Worm (Caenorhabditis elegans): ENCODE data around the gene C16E9.1.

The C16E9.1 gene

ce11 chrX:6902958-6903357 is 37.1 kb upstream of the C16E9.1 start (continued):
- TF ChIP-seq aha-1 (tag), result peak; percentile 61
- TF ChIP-seq ZK337.2 (GFP tag; IDR thresholded peaks at IDR 0.05), result peak; percentile 76
- TF ChIP-seq nhr-25 (tag; optimal IDR thresholded peaks at IDR 0.05; ENCODE audit: borderline replicate concordance, insufficient read depth), result no peak
- no peak for TF ChIP-seq unc-39 (tag; optimal IDR thresholded peaks at IDR 0.05)
- TF ChIP-seq php-3 (GFP tag; IDR thresholded peaks at IDR 0.05), result peak; percentile 75
- TF ChIP-seq lin-1 (GFP tag; IDR thresholded peaks at IDR 0.05), result peak; percentile 66; the same call in 1 of the 2 replicates
- no peak for TF ChIP-seq ztf-11 (tag; optimal IDR thresholded peaks at IDR 0.05)
- TF ChIP-seq tra-1 (GFP tag; IDR thresholded peaks at IDR 0.05), result peak; percentile 87
- TF ChIP-seq lin-38 (GFP tag; IDR thresholded peaks at IDR 0.05), result no peak; the same call in 1 of the 2 replicates
- TF ChIP-seq dmd-6 (GFP tag; IDR thresholded peaks at IDR 0.05), result peak; percentile 70
- TF ChIP-seq ctbp-1 (GFP tag; IDR thresholded peaks at IDR 0.05), result peak; percentile 89
- peak; percentile 19 for TF ChIP-seq Y5F2A.4 (GFP tag; optimal IDR thresholded peaks at IDR 0.05)
- no peak for TF ChIP-seq nhr-102 (tag; optimal IDR thresholded peaks at IDR 0.05)
- peak; percentile 58; the same call in 1 of the 2 replicates for TF ChIP-seq D1046.2 (GFP tag; IDR thresholded peaks at IDR 0.05)
- TF ChIP-seq arid-1 (GFP tag; conservative IDR thresholded peaks at IDR 0.05), result peak; percentile 59
- TF ChIP-seq mxl-2 (GFP tag; conservative IDR thresholded peaks at IDR 0.05), result 0 out of 2 replicates have a peak, but pooled peaks have one; percentile 33
- 0 out of 2 replicates have a peak, but pooled peaks have one; percentile 17 for TF ChIP-seq nhr-41 (GFP tag; IDR thresholded peaks at IDR 0.05)
- peak; percentile 68 for TF ChIP-seq hmg-1.1 (GFP tag; IDR thresholded peaks at IDR 0.05)
- no peak for TF ChIP-seq dpl-1 (GFP tag; optimal IDR thresholded peaks at IDR 0.05)
- TF ChIP-seq nhr-237 (tag; optimal IDR thresholded peaks at IDR 0.05), result no peak
- TF ChIP-seq F49E8.2 (tag; optimal IDR thresholded peaks at IDR 0.05; ENCODE audit: borderline replicate concordance), result no peak
- TF ChIP-seq lin-15B (tag; optimal IDR thresholded peaks at IDR 0.05), result no peak
- no peak for TF ChIP-seq nhr-77 (tag; optimal IDR thresholded peaks at IDR 0.05)
- peak; percentile 63 for TF ChIP-seq dve-1 (tag; optimal IDR thresholded peaks at IDR 0.05; ENCODE audit: insufficient read depth)
- TF ChIP-seq ama-1 (optimal IDR thresholded peaks at IDR 0.05), result no peak
- no peak for TF ChIP-seq attf-4 (tag; optimal IDR thresholded peaks at IDR 0.05)
- TF ChIP-seq spr-3 (GFP tag; optimal IDR thresholded peaks at IDR 0.05), result no peak
- TF ChIP-seq T26A8.4 (GFP tag; IDR thresholded peaks at IDR 0.05), result peak; percentile 73
- peak; percentile 60 for TF ChIP-seq lir-3 (tag; optimal IDR thresholded peaks at IDR 0.05)
- TF ChIP-seq ceh-44 (GFP tag; IDR thresholded peaks at IDR 0.05), result 0 out of 2 replicates have a peak, but pooled peaks have one; percentile 30
- TF ChIP-seq gei-8 (GFP tag; optimal IDR thresholded peaks at IDR 0.05), result peak; percentile 63
- TF ChIP-seq zfp-3 (GFP tag; conservative IDR thresholded peaks at IDR 0.05), result no peak
- no peak for TF ChIP-seq F37D6.2 (tag; optimal IDR thresholded peaks at IDR 0.05)
- peak; percentile 29 for TF ChIP-seq ztf-7 (tag; optimal IDR thresholded peaks at IDR 0.05)
- TF ChIP-seq daf-12 (tag; optimal IDR thresholded peaks at IDR 0.05), result no peak
- no peak for TF ChIP-seq fkh-10 (GFP tag; optimal IDR thresholded peaks at IDR 0.05)
- no peak for TF ChIP-seq cey-2 (tag; optimal IDR thresholded peaks at IDR 0.05; ENCODE audit: borderline replicate concordance, insufficient read depth)
- TF ChIP-seq daf-19 (GFP tag; conservative IDR thresholded peaks at IDR 0.05), result peak; percentile 90
- no peak for TF ChIP-seq zip-11 (GFP tag; IDR thresholded peaks at IDR 0.05)
- TF ChIP-seq nhr-28 (tag; optimal IDR thresholded peaks at IDR 0.05), result peak; percentile 56
- TF ChIP-seq ZK546.5 (tag; optimal IDR thresholded peaks at IDR 0.05), result no peak
- peak; percentile 23 for TF ChIP-seq unc-130 (GFP tag; optimal IDR thresholded peaks at IDR 0.05)
- no peak for TF ChIP-seq fos-1 (tag; optimal IDR thresholded peaks at IDR 0.05)
- TF ChIP-seq mdt-29 (GFP tag; IDR thresholded peaks at IDR 0.05), result peak; percentile 62; the same call in 1 of the 2 replicates
- TF ChIP-seq saeg-2 (GFP tag; IDR thresholded peaks at IDR 0.05), result no peak
- TF ChIP-seq lsy-2 (tag; optimal IDR thresholded peaks at IDR 0.05), result peak in 1 of 2 experiments; percentile 42
- peak in 1 of 2 experiments; percentile 36 for TF ChIP-seq hif-1 (tag; optimal IDR thresholded peaks at IDR 0.05)
- peak; percentile 80 for TF ChIP-seq duxl-1 (tag; optimal IDR thresholded peaks at IDR 0.05; ENCODE audit: poor library complexity)
- TF ChIP-seq nhr-42 (GFP tag; IDR thresholded peaks at IDR 0.05), result no peak
- TF ChIP-seq ceh-62 (tag; optimal IDR thresholded peaks at IDR 0.05), result no peak
